Worm (Caenorhabditis elegans) whole organism, late embryonic: ENCODE results near the gene slc-25A10.

ENCODE experiments used
- ceh-24 ChIP-seq: sonication (generic microtip); optimal IDR thresholded peaks from 2 replicates; lab custom pipeline; 2016; ENCODE audit warnings: mild to moderate bottlenecking, missing genetic modification characterization, missing compliant biosample characterization
- tbx-2 ChIP-seq: sonication (generic microtip); optimal IDR thresholded peaks from 2 replicates; lab custom pipeline; 2016; ENCODE audit warnings: missing genetic modification characterization, missing compliant biosample characterization

- TF ChIP-seq ceh-24 (tag; lab: Kevin White, UChicago) (no peak), tbx-2 (no peak)
Measured at ce11 chrX:6739034-6740008, 13.9 kb upstream of the slc-25A10 start.
